Fruit fly (Drosophila melanogaster): ENCODE results near the gene Obp69a.

Obp69a gene

dm6 chr3L:12387063-12387462 is 8.9 kb upstream of the Obp69a start:
- TF ChIP-seq CG17806 (tag; optimal IDR thresholded peaks at IDR 0.05) (no peak), CG9948 (tag; optimal IDR thresholded peaks at IDR 0.05) (no peak), D1 (tag; optimal IDR thresholded peaks at IDR 0.05) (no peak), Pif1A (GFP tag; optimal IDR thresholded peaks at IDR 0.05) (no peak), fd96Ca (GFP tag; IDR thresholded peaks at IDR 0.05) (no peak), CG15710 (tag; optimal IDR thresholded peaks at IDR 0.05) (no peak), EcR (GFP tag; optimal IDR thresholded peaks at IDR 0.05) (no peak), CG14655 (GFP tag; optimal IDR thresholded peaks at IDR 0.05) (no peak), Ets98B (GFP tag; IDR thresholded peaks at IDR 0.05) (no peak), CG34367 (tag; optimal IDR thresholded peaks at IDR 0.05) (no peak), Pif1B (GFP tag; optimal IDR thresholded peaks at IDR 0.05) (no peak), rn (GFP tag; IDR thresholded peaks at IDR 0.05) (no peak), CG10348 (GFP tag; IDR thresholded peaks at IDR 0.05) (no peak), CG4496 (GFP tag; IDR thresholded peaks at IDR 0.05) (no peak), CG32121 (GFP tag; IDR thresholded peaks at IDR 0.05) (no peak)

DNA sequence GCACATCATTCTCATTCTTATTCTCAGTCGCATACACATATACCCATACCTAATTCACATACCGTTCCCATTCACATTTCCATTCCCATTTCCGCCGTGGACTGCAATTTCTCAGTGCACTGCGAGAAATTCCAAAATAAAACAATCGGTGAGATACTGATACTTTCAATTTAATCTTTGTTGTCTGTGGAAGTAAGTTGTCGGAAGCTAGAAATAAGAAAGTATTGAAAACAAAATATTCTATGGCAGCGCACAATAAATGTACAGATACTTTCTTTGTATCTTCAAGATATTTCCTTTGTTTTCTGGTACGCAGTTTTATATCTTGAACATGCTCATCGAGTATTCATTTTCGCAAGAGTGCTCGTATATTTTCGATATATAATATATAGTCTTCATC is 8.1 kb upstream of the Obp69a start:
- TF ChIP-seq CG12605 (GFP tag; IDR thresholded peaks at IDR 0.05) (no peak), Pif1A (GFP tag; optimal IDR thresholded peaks at IDR 0.05) (peak; percentile 7), CG34367 (tag; optimal IDR thresholded peaks at IDR 0.05) (peak; percentile 13), CG8159 (tag; optimal IDR thresholded peaks at IDR 0.05) (peak; percentile 24), CG15710 (tag; optimal IDR thresholded peaks at IDR 0.05) (peak; percentile 4), CG9948 (tag; optimal IDR thresholded peaks at IDR 0.05) (no peak), CG13204 (GFP tag; optimal IDR thresholded peaks at IDR 0.05) (no peak)

DNA sequence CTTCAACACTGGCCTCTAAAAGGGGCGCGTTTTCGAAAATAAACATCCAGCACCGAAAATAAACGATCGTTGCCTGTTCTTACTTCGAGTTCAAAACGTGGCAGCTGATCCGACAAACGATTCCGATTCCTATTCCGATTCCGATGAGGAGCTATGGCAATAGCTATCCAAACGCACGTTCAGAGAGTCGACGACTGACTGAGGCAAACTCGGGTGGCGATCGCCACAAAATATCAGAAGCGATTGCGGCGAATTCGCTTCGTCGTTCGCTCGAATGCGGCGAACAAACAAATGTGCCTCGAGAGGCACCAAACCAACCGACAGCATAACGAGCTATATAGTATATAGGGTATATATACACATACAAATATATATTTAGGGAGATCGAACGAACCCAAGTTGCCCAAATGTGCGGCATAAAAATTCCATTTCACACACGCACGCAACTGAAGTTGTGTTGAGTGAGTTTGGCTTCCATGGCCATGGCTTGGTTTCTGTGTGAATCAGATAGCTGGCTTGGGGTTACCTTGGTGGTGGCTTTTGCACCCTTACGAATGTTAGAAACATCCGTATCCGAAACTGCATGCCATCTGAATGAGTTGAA is 4.6 kb upstream of the Obp69a start, which contains the start of gene Ncc69:
Gene Ncc69, minus strand, starts transcription at position 205 of the 604 bp plus-strand sequence.
- TF ChIP-seq CG34367 (tag; optimal IDR thresholded peaks at IDR 0.05) (no peak), CG12605 (GFP tag; IDR thresholded peaks at IDR 0.05) (no peak), Ets98B (GFP tag; IDR thresholded peaks at IDR 0.05) (peak; percentile 26; the same call in 1 of the 2 replicates), EcR (GFP tag; optimal IDR thresholded peaks at IDR 0.05) (peak; percentile 48), CG10348 (GFP tag; IDR thresholded peaks at IDR 0.05) (no peak), CG8159 (tag; optimal IDR thresholded peaks at IDR 0.05) (no peak), CG14655 (GFP tag; optimal IDR thresholded peaks at IDR 0.05) (no peak), CG32121 (GFP tag; IDR thresholded peaks at IDR 0.05) (no peak), rn (GFP tag; IDR thresholded peaks at IDR 0.05) (no peak), gl (tag; optimal IDR thresholded peaks at IDR 0.05) (no peak), Pif1A (GFP tag; optimal IDR thresholded peaks at IDR 0.05) (no peak)

dm6 chr3L:12392068-12392467 is 3.9 kb upstream of the Obp69a start:
- no peak for TF ChIP-seq CG8159 (tag; optimal IDR thresholded peaks at IDR 0.05)
- TF ChIP-seq fd96Ca (GFP tag; IDR thresholded peaks at IDR 0.05), result peak; percentile 7; the same call in 1 of the 3 replicates

DNA sequence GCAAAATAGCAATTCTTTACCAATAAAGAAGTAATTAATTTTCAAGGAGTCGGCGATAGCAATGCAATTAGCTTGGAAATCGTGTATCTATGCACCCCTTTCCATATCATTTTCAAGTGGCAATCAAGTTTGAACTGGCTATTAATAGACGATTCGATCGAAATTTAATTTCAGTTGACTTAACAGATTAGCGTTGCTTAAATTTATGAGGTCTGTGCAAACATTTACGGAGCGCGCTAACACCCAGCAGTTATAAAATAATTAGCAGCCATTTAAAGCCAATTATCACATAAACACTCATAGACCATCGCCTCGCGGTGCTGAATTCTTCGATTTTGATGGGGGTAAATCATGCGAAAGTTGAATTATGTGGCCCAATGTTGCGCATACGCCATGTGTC is 3.2 kb upstream of the Obp69a start:
- TF ChIP-seq CG17806 (tag; optimal IDR thresholded peaks at IDR 0.05), result no peak
- no peak for TF ChIP-seq D1 (tag; optimal IDR thresholded peaks at IDR 0.05)
- TF ChIP-seq CG14655 (GFP tag; optimal IDR thresholded peaks at IDR 0.05), result no peak
- TF ChIP-seq CG8301 (tag; optimal IDR thresholded peaks at IDR 0.05), result no peak
- no peak for TF ChIP-seq fd96Ca (GFP tag; IDR thresholded peaks at IDR 0.05)
- TF ChIP-seq EcR (GFP tag; optimal IDR thresholded peaks at IDR 0.05), result no peak
- TF ChIP-seq Ets98B (GFP tag; IDR thresholded peaks at IDR 0.05), result no peak

dm6 chr3L:12399171-12399570 is 3.2 kb downstream of the Obp69a start, which contains the start of gene CG32104:
TSS of gene CG32104 (minus strand) at chr3L:12399322.
- TF ChIP-seq gl (tag; optimal IDR thresholded peaks at IDR 0.05), result no peak
- TF ChIP-seq Pif1B (GFP tag; optimal IDR thresholded peaks at IDR 0.05), result no peak
- no peak for TF ChIP-seq CG8159 (tag; optimal IDR thresholded peaks at IDR 0.05)
- no peak for TF ChIP-seq CG15710 (tag; optimal IDR thresholded peaks at IDR 0.05)
- TF ChIP-seq CG12605 (GFP tag; IDR thresholded peaks at IDR 0.05), result no peak
- TF ChIP-seq CG8301 (tag; optimal IDR thresholded peaks at IDR 0.05), result no peak
- TF ChIP-seq Pif1A (GFP tag; optimal IDR thresholded peaks at IDR 0.05), result no peak
- no peak for TF ChIP-seq Ets98B (GFP tag; IDR thresholded peaks at IDR 0.05)
- TF ChIP-seq Snoo (tag; optimal IDR thresholded peaks at IDR 0.05), result no peak
- TF ChIP-seq CG9948 (tag; optimal IDR thresholded peaks at IDR 0.05), result no peak
- TF ChIP-seq CG14655 (GFP tag; optimal IDR thresholded peaks at IDR 0.05), result no peak
- TF ChIP-seq CG17806 (tag; optimal IDR thresholded peaks at IDR 0.05), result no peak
- TF ChIP-seq CG10348 (GFP tag; IDR thresholded peaks at IDR 0.05), result no peak
- TF ChIP-seq EcR (GFP tag; optimal IDR thresholded peaks at IDR 0.05), result no peak
- TF ChIP-seq fd96Ca (GFP tag; IDR thresholded peaks at IDR 0.05), result no peak

dm6 chr3L:12401800-12402199 is 5.8 kb downstream of the Obp69a start, which contains the start of gene Smyd4-2:
TSS of gene Smyd4-2 (minus strand) at chr3L:12401935.
- no peak for TF ChIP-seq CG8301 (tag; optimal IDR thresholded peaks at IDR 0.05)
- TF ChIP-seq CG14655 (GFP tag; optimal IDR thresholded peaks at IDR 0.05), result no peak
- no peak for TF ChIP-seq Pif1A (GFP tag; optimal IDR thresholded peaks at IDR 0.05)
- TF ChIP-seq gl (tag; optimal IDR thresholded peaks at IDR 0.05), result no peak
- TF ChIP-seq Ets98B (GFP tag; IDR thresholded peaks at IDR 0.05), result no peak
- TF ChIP-seq CG15710 (tag; optimal IDR thresholded peaks at IDR 0.05), result no peak
- no peak for TF ChIP-seq CG12605 (GFP tag; IDR thresholded peaks at IDR 0.05)
- no peak for TF ChIP-seq CG8159 (tag; optimal IDR thresholded peaks at IDR 0.05)
- TF ChIP-seq fd96Ca (GFP tag; IDR thresholded peaks at IDR 0.05), result no peak
- TF ChIP-seq EcR (GFP tag; optimal IDR thresholded peaks at IDR 0.05), result no peak
- no peak for TF ChIP-seq CG34367 (tag; optimal IDR thresholded peaks at IDR 0.05)
- no peak for TF ChIP-seq D1 (tag; optimal IDR thresholded peaks at IDR 0.05)
- no peak for TF ChIP-seq Snoo (tag; optimal IDR thresholded peaks at IDR 0.05)
- TF ChIP-seq rn (GFP tag; IDR thresholded peaks at IDR 0.05), result no peak
